Worm (Caenorhabditis elegans) whole organism, L3 larva: ENCODE data around the gene efk-1.

Experiments
- R02D3.7 ChIP-seq: fragments of 150-350 bp; optimal IDR thresholded peaks from 2 replicates; lab custom pipeline; 2014; ENCODE audit warnings: missing biosample characterization, missing genetic modification characterization
- aly-2 ChIP-seq: fragments of 150-350 bp; optimal IDR thresholded peaks from 2 replicates; lab custom pipeline; 2014; ENCODE audit warnings: missing biosample characterization, missing genetic modification characterization
- ceh-16 ChIP-seq: sonication (generic microtip); optimal IDR thresholded peaks from 2 replicates; lab custom pipeline; 2017; ENCODE audit warnings: missing biosample characterization, missing genetic modification characterization
- ceh-82 ChIP-seq: fragments of 150-350 bp; optimal IDR thresholded peaks from 2 replicates; lab custom pipeline; 2014; ENCODE audit warnings: missing biosample characterization, missing genetic modification characterization
- ceh-9 ChIP-seq: sonication (generic microtip); optimal IDR thresholded peaks from 2 replicates; lab custom pipeline; 2018; ENCODE audit warnings: missing biosample characterization, missing genetic modification characterization
- daf-12 ChIP-seq: fragments of 150-350 bp; optimal IDR thresholded peaks from 2 replicates; lab custom pipeline; 2014; ENCODE audit warnings: missing biosample characterization, missing genetic modification reagents, missing genetic modification characterization
- egl-27 ChIP-seq: sonication (generic microtip); optimal IDR thresholded peaks from 4 replicates; lab custom pipeline; 2017; ENCODE audit warnings: missing biosample characterization, missing genetic modification reagents, missing genetic modification characterization
- egl-5 ChIP-seq: fragments of 150-350 bp; optimal IDR thresholded peaks from 2 replicates; lab custom pipeline; 2017; ENCODE audit warnings: missing biosample characterization, missing genetic modification reagents, missing genetic modification characterization, inconsistent platforms
- elt-1 ChIP-seq: fragments of 150-350 bp; optimal IDR thresholded peaks from 2 replicates; lab custom pipeline; 2014; ENCODE audit warnings: missing biosample characterization, missing genetic modification characterization
- elt-2 ChIP-seq: sonication (generic microtip); optimal IDR thresholded peaks from 2 replicates; lab custom pipeline; 2016; ENCODE audit warnings: missing genetic modification reagents, mild to moderate bottlenecking, missing genetic modification characterization, missing compliant biosample characterization
- elt-3 ChIP-seq, 3 experiments: fragments of 150-350 bp in 1 of 3; sonication (generic microtip) in 2 of 3; optimal IDR thresholded peaks; 2 replicates in 2 of 3; 4 replicates in 1 of 3; lab custom pipeline; 2014 to 2017; ENCODE audit warnings: missing biosample characterization in 3 of 3, missing genetic modification characterization in 3 of 3
- fkh-10 ChIP-seq: sonication (generic microtip); optimal IDR thresholded peaks from 2 replicates; lab custom pipeline; 2017; ENCODE audit warnings: missing biosample characterization, missing genetic modification reagents, missing genetic modification characterization
- fkh-2 ChIP-seq: fragments of 150-350 bp; optimal IDR thresholded peaks from 2 replicates; lab custom pipeline; 2014; ENCODE audit warnings: missing biosample characterization, missing genetic modification reagents, missing genetic modification characterization
- jun-1 ChIP-seq: fragments of 150-350 bp; optimal IDR thresholded peaks from 2 replicates; lab custom pipeline; 2014; ENCODE audit warnings: missing biosample characterization, missing genetic modification reagents, missing genetic modification characterization
- lin-39 ChIP-seq: fragments of 150-350 bp; optimal IDR thresholded peaks from 2 replicates; lab custom pipeline; 2018; ENCODE audit warnings: missing biosample characterization, missing genetic modification reagents, missing genetic modification characterization
- lsy-12 ChIP-seq: sonication (generic microtip); optimal IDR thresholded peaks from 2 replicates; lab custom pipeline; 2016; ENCODE audit warnings: mild to moderate bottlenecking, missing genetic modification characterization, missing compliant biosample characterization
- mdl-1 ChIP-seq: fragments of 150-350 bp; optimal IDR thresholded peaks from 2 replicates; lab custom pipeline; 2014; ENCODE audit warnings: missing biosample characterization, missing genetic modification characterization
- mml-1 ChIP-seq: fragments of 150-350 bp; sonication (generic microtip); optimal IDR thresholded peaks from 3 replicates; lab custom pipeline; 2014; ENCODE audit warnings: missing biosample characterization, missing genetic modification characterization
- nhr-11 ChIP-seq: fragments of 150-350 bp; optimal IDR thresholded peaks from 2 replicates; lab custom pipeline; 2014; ENCODE audit warnings: missing biosample characterization, missing genetic modification characterization
- nhr-23 ChIP-seq: fragments of 150-350 bp; optimal IDR thresholded peaks from 2 replicates; lab custom pipeline; 2014; ENCODE audit warnings: missing biosample characterization, missing genetic modification reagents, missing genetic modification characterization
- nhr-25 ChIP-seq: sonication (generic microtip); optimal IDR thresholded peaks from 2 replicates; lab custom pipeline; 2017; ENCODE audit warnings: missing biosample characterization, missing genetic modification characterization
- nhr-43 ChIP-seq: sonication (generic microtip); optimal IDR thresholded peaks from 2 replicates; lab custom pipeline; 2016; ENCODE audit warnings: mild to moderate bottlenecking, missing genetic modification characterization, missing compliant biosample characterization; ENCODE audit not compliant: poor library complexity, severe bottlenecking
- nhr-67 ChIP-seq: fragments of 150-350 bp; optimal IDR thresholded peaks from 2 replicates; lab custom pipeline; 2014; ENCODE audit warnings: missing biosample characterization, missing genetic modification characterization
- nhr-76 ChIP-seq: fragments of 150-350 bp; sonication (generic microtip); optimal IDR thresholded peaks from 5 replicates; lab custom pipeline; 2014; ENCODE audit warnings: missing biosample characterization, missing genetic modification characterization
- nhr-77 ChIP-seq: fragments of 150-350 bp; optimal IDR thresholded peaks from 2 replicates; lab custom pipeline; 2014; ENCODE audit warnings: missing biosample characterization, missing genetic modification characterization
- pha-4 ChIP-seq: fragments of 150-350 bp; optimal IDR thresholded peaks from 2 replicates; lab custom pipeline; 2014; ENCODE audit warnings: missing biosample characterization, missing genetic modification reagents, missing genetic modification characterization
- pqm-1 ChIP-seq: fragments of 150-350 bp; optimal IDR thresholded peaks from 2 replicates; lab custom pipeline; 2017; ENCODE audit warnings: missing biosample characterization, missing genetic modification characterization, inconsistent platforms
- sea-2 ChIP-seq: fragments of 150-350 bp; sonication (generic microtip); optimal IDR thresholded peaks from 4 replicates; lab custom pipeline; 2014; ENCODE audit warnings: missing biosample characterization, missing genetic modification reagents, missing genetic modification characterization
- skn-1 ChIP-seq: fragments of 150-350 bp; optimal IDR thresholded peaks from 2 replicates; lab custom pipeline; 2014; ENCODE audit warnings: missing biosample characterization, missing genetic modification characterization
- snpc-4 ChIP-seq: fragments of 150-350 bp; optimal IDR thresholded peaks from 2 replicates; lab custom pipeline; 2014; ENCODE audit warnings: missing biosample characterization, missing genetic modification characterization
- tbx-2 ChIP-seq: sonication (generic microtip); optimal IDR thresholded peaks from 2 replicates; lab custom pipeline; 2016; ENCODE audit warnings: mild to moderate bottlenecking, missing genetic modification characterization, missing compliant biosample characterization
- ztf-11 ChIP-seq: fragments of 150-350 bp; optimal IDR thresholded peaks from 2 replicates; lab custom pipeline; 2014; ENCODE audit warnings: missing biosample characterization, missing genetic modification characterization
- ztf-4 ChIP-seq: fragments of 150-350 bp; optimal IDR thresholded peaks from 2 replicates; lab custom pipeline; 2014; ENCODE audit warnings: missing biosample characterization, missing genetic modification characterization

The efk-1 gene

ce11 chrIII:6179062-6179461 is 10.7 kb upstream of the efk-1 start:
- TF ChIP-seq aly-2 (tag; lab: Kevin White, UChicago) (no peak), pqm-1 (tag; lab: Kevin White, UChicago) (peak; percentile 95), elt-3 (tag; optimal IDR thresholded peaks at IDR 0.05; lab: Kevin White, UChicago) (no peak), egl-5 (tag; lab: Kevin White, UChicago) (no peak), tbx-2 (tag; lab: Kevin White, UChicago) (no peak), jun-1 (tag; lab: Kevin White, UChicago) (peak; percentile 69), pha-4 (tag; lab: Kevin White, UChicago) (peak; percentile 62), mdl-1 (tag; lab: Kevin White, UChicago) (peak; percentile 9), ceh-9 (tag; lab: Kevin White, UChicago) (no peak), mml-1 (tag; lab: Kevin White, UChicago) (no peak), fkh-2 (no peak), nhr-76 (tag; lab: Kevin White, UChicago) (no peak), elt-2 (peak; percentile 96)

ce11 chrIII:6178586-6178985 is 10.2 kb upstream of the efk-1 start, which contains the start of gene F42A10.7:
TSS of gene F42A10.7 (minus strand) at chrIII:6178686.
- TF ChIP-seq nhr-25 (tag; lab: Kevin White, UChicago), result no peak
- no peak for TF ChIP-seq lsy-12 (tag; lab: Kevin White, UChicago)
- TF ChIP-seq nhr-77 (tag; lab: Kevin White, UChicago), result no peak
- no peak for TF ChIP-seq nhr-23 (tag; lab: Kevin White, UChicago)
- TF ChIP-seq fkh-10 (GFP tag; lab: Kevin White, UChicago), result no peak
- TF ChIP-seq nhr-43 (tag; lab: Kevin White, UChicago), result no peak
- no peak for TF ChIP-seq sea-2 (GFP tag; lab: Kevin White, UChicago)
- no peak for TF ChIP-seq nhr-67 (tag; lab: Kevin White, UChicago)
- TF ChIP-seq jun-1 (tag; lab: Kevin White, UChicago), result no peak
- TF ChIP-seq R02D3.7 (tag; lab: Kevin White, UChicago), result no peak
- TF ChIP-seq skn-1 (tag; lab: Kevin White, UChicago), result no peak
- TF ChIP-seq snpc-4 (tag; lab: Kevin White, UChicago), result no peak
- no peak for TF ChIP-seq nhr-76 (tag; lab: Kevin White, UChicago)
- TF ChIP-seq tbx-2 (tag; lab: Kevin White, UChicago), result no peak
- no peak for TF ChIP-seq elt-1
- no peak for TF ChIP-seq egl-27
- TF ChIP-seq ztf-11 (tag; lab: Kevin White, UChicago), result no peak
- TF ChIP-seq daf-12 (tag; lab: Kevin White, UChicago), result no peak
- TF ChIP-seq, all 47 proteins: peak for 0

ce11 chrIII:6177631-6178030 is 9.3 kb upstream of the efk-1 start:
- TF ChIP-seq ceh-16 (tag; lab: Kevin White, UChicago), result no peak
- no peak for TF ChIP-seq ztf-4 (tag; lab: Kevin White, UChicago)
- no peak for TF ChIP-seq tbx-2 (tag; lab: Kevin White, UChicago)
- peak; percentile 55 for TF ChIP-seq elt-2
- TF ChIP-seq daf-12 (tag; lab: Kevin White, UChicago), result no peak
- TF ChIP-seq pha-4 (tag; lab: Kevin White, UChicago), result peak; percentile 56
- no peak for TF ChIP-seq nhr-67 (tag; lab: Kevin White, UChicago)
- no peak for TF ChIP-seq R02D3.7 (tag; lab: Kevin White, UChicago)
- no peak for TF ChIP-seq nhr-77 (tag; lab: Kevin White, UChicago)

- peak; percentile 27 for TF ChIP-seq elt-2
- TF ChIP-seq nhr-76 (tag; lab: Kevin White, UChicago), result no peak
Measured at ce11 chrIII:6176761-6177160, 8.4 kb upstream of the efk-1 start, which contains the start of gene F42A10.6. TSS of gene F42A10.6 (minus strand) at chrIII:6176861.

ce11 chrIII:6176172-6176571 is 7.8 kb upstream of the efk-1 start:
- no peak for TF ChIP-seq egl-5 (tag; lab: Kevin White, UChicago)
- TF ChIP-seq ceh-16 (tag; lab: Kevin White, UChicago), result no peak
- no peak for TF ChIP-seq ceh-82 (tag; lab: Kevin White, UChicago)
- TF ChIP-seq nhr-11 (tag; lab: Kevin White, UChicago), result no peak
- TF ChIP-seq ztf-11 (tag; lab: Kevin White, UChicago), result no peak
- no peak for TF ChIP-seq lin-39 (tag; lab: Kevin White, UChicago)
- TF ChIP-seq jun-1 (tag; lab: Kevin White, UChicago), result no peak
- TF ChIP-seq R02D3.7 (tag; lab: Kevin White, UChicago), result no peak
- TF ChIP-seq snpc-4 (tag; lab: Kevin White, UChicago), result no peak
- no peak for TF ChIP-seq nhr-43 (tag; lab: Kevin White, UChicago)
- no peak for TF ChIP-seq aly-2 (tag; lab: Kevin White, UChicago)
- TF ChIP-seq nhr-67 (tag; lab: Kevin White, UChicago), result no peak
